Worm (Caenorhabditis elegans): ENCODE measurements around the gene ten-1.

DNA sequence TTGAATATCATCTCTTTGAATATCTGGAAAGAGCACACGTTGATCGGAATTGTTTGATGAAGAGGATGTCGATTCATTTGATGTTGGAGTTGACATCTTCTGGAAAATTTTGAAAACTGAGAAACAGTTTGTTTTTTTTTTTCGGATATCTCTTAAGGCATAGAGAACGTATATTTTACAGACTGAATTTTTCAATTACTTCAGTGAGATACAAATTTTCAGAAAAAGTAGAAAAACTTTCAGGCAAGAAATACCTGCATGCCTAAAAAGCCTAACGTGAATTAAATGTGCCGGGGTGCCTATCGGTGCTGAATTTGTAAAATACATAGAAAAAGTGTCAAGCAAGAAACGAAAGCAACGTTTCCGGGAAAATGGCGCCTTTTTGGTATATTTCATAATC is 36.0 kb downstream of the ten-1 start, which contains the start of gene zak-1:
- TF ChIP-seq unc-62 (GFP tag; optimal IDR thresholded peaks at IDR 0.05), result no peak
- no peak for TF ChIP-seq lin-14 (GFP tag; optimal IDR thresholded peaks at IDR 0.05)
- TF ChIP-seq sptf-1 (tag; optimal IDR thresholded peaks at IDR 0.05), result no peak
- TF ChIP-seq lin-13 (GFP tag; optimal IDR thresholded peaks at IDR 0.05), result no peak
- no peak for TF ChIP-seq efl-1 (optimal IDR thresholded peaks at IDR 0.05)
- TF ChIP-seq efl-1 (GFP tag; optimal IDR thresholded peaks at IDR 0.05 in 1 of 2), result no peak
- no peak for TF ChIP-seq unc-86 (tag; optimal IDR thresholded peaks at IDR 0.05)
- TF ChIP-seq nhr-28 (tag; optimal IDR thresholded peaks at IDR 0.05), result no peak
- no peak for TF ChIP-seq vab-15 (tag; optimal IDR thresholded peaks at IDR 0.05)
- no peak for TF ChIP-seq unc-30 (tag; optimal IDR thresholded peaks at IDR 0.05)
- TF ChIP-seq nhr-237 (tag; optimal IDR thresholded peaks at IDR 0.05), result no peak
- TF ChIP-seq egl-13 (tag; optimal IDR thresholded peaks at IDR 0.05), result no peak
- TF ChIP-seq lin-39 (tag; optimal IDR thresholded peaks at IDR 0.05), result no peak

Measured in whole organism, L1 larva.